Worm (Caenorhabditis elegans) whole organism, young adult: ENCODE results near the gene W08F4.1.

Experiments used
- F37B4.10 ChIP-seq: fragments of 200-800 bp; sonication (Bioruptor generic); IDR thresholded peaks from 2 replicates; pipeline ENCODE4 v1.3.6; 2022; ENCODE audit warnings: missing genetic modification characterization, missing compliant biosample characterization
- F55B11.4 ChIP-seq: sonication (generic microtip); optimal IDR thresholded peaks from 2 replicates; lab custom pipeline; 2016; ENCODE audit warnings: missing compliant biosample characterization, missing genetic modification characterization, borderline replicate concordance; ENCODE audit not compliant: insufficient read depth
- F57C9.4 ChIP-seq: sonication (generic microtip); optimal IDR thresholded peaks from 2 replicates; lab custom pipeline; 2017; ENCODE audit warnings: mild to moderate bottlenecking, missing genetic modification characterization, missing compliant biosample characterization
- K12H6.12 ChIP-seq: fragments of 200-800 bp; sonication (Bioruptor generic); optimal IDR thresholded peaks from 2 replicates; lab custom pipeline; 2018; ENCODE audit warnings: mild to moderate bottlenecking, missing genetic modification characterization, missing compliant biosample characterization
- T07F8.4 ChIP-seq: sonication (generic microtip); optimal IDR thresholded peaks from 2 replicates; lab custom pipeline; 2016; ENCODE audit warnings: mild to moderate bottlenecking, missing genetic modification characterization, moderate library complexity, missing compliant biosample characterization
- Y53F4B.3 ChIP-seq: fragments of 200-800 bp; sonication (Bioruptor generic); IDR thresholded peaks from 2 replicates; pipeline ENCODE4 v1.3.6; 2022; ENCODE audit warnings: missing genetic modification reagents, missing genetic modification characterization, missing compliant biosample characterization
- Y95B8A.8 ChIP-seq: fragments of 200-800 bp; sonication (Bioruptor generic); IDR thresholded peaks from 2 replicates; pipeline ENCODE4 v1.3.6; 2022; ENCODE audit warnings: missing genetic modification reagents, missing genetic modification characterization, missing compliant biosample characterization
- ZK185.1 ChIP-seq: sonication (generic microtip); optimal IDR thresholded peaks from 2 replicates; lab custom pipeline; 2016; ENCODE audit warnings: mild to moderate bottlenecking, missing genetic modification characterization, missing compliant biosample characterization; ENCODE audit not compliant: poor library complexity, severe bottlenecking
- ama-1 ChIP-seq, 3 experiments: fragments of 150-350 bp in 1 of 3; sonication (generic microtip) in 2 of 3; optimal IDR thresholded peaks; 2 replicates each; lab custom pipeline; 2014 to 2018; ENCODE audit warnings: missing biosample characterization in 2 of 3, missing genetic modification characterization in 2 of 3, missing genetic modification reagents in 2 of 3
- atf-7 ChIP-seq: sonication (generic microtip); optimal IDR thresholded peaks from 2 replicates; lab custom pipeline; 2017; ENCODE audit warnings: mild to moderate bottlenecking, missing genetic modification characterization, missing compliant biosample characterization
- attf-5 ChIP-seq: fragments of 200-800 bp; sonication (Bioruptor generic); optimal IDR thresholded peaks from 2 replicates; lab custom pipeline; 2018; ENCODE audit warnings: mild to moderate bottlenecking, missing genetic modification characterization, missing compliant biosample characterization
- cebp-2 ChIP-seq: fragments of 200-800 bp; sonication (Bioruptor generic); IDR thresholded peaks from 2 replicates; pipeline ENCODE4 v1.3.6; 2022; ENCODE audit warnings: missing genetic modification characterization, missing compliant biosample characterization
- ceh-100 ChIP-seq: fragments of 200-800 bp; sonication (Bioruptor generic); IDR thresholded peaks from 2 replicates; pipeline ENCODE4 v1.3.6; 2022; ENCODE audit warnings: missing genetic modification reagents, missing genetic modification characterization, missing compliant biosample characterization
- dpff-1 ChIP-seq: sonication (generic microtip); optimal IDR thresholded peaks from 2 replicates; lab custom pipeline; 2017; ENCODE audit warnings: mild to moderate bottlenecking, missing genetic modification characterization, missing compliant biosample characterization
- egl-44 ChIP-seq: fragments of 200-800 bp; sonication (Bioruptor generic); IDR thresholded peaks from 2 replicates; pipeline ENCODE4 v1.3.6; 2022; ENCODE audit warnings: missing genetic modification reagents, missing genetic modification characterization, missing compliant biosample characterization
- egrh-3 ChIP-seq: fragments of 200-800 bp; sonication (Bioruptor generic); IDR thresholded peaks from 2 replicates; pipeline ENCODE4 v1.3.6; 2022; ENCODE audit warnings: missing genetic modification reagents, missing genetic modification characterization, missing compliant biosample characterization
- him-1 ChIP-seq: sonication (generic microtip); optimal IDR thresholded peaks from 2 replicates; lab custom pipeline; 2016; ENCODE audit warnings: missing genotype, missing genetic modification reagents, missing genetic modification characterization, missing compliant biosample characterization
- hlh-26 ChIP-seq: fragments of 200-800 bp; sonication (Bioruptor generic); conservative IDR thresholded peaks from 2 replicates; pipeline ENCODE4 v1.3.6; 2022; ENCODE audit warnings: missing genetic modification reagents, missing genetic modification characterization, missing compliant biosample characterization
- hmg-1.2 ChIP-seq: fragments of 200-800 bp; sonication (Bioruptor generic); IDR thresholded peaks from 2 replicates; pipeline ENCODE4 v1.3.6; 2022; ENCODE audit warnings: missing genetic modification reagents, missing genetic modification characterization, missing compliant biosample characterization
- hmg-20 ChIP-seq: fragments of 200-800 bp; sonication (Bioruptor generic); IDR thresholded peaks from 2 replicates; pipeline ENCODE4 v1.3.6; 2022; ENCODE audit warnings: missing genetic modification reagents, missing genetic modification characterization, missing compliant biosample characterization
- hsf-1 ChIP-seq: fragments of 200-800 bp; sonication (Bioruptor generic); IDR thresholded peaks from 2 replicates; pipeline ENCODE4 v1.3.6; 2022; ENCODE audit warnings: missing genetic modification reagents, missing genetic modification characterization, missing compliant biosample characterization
- lin-26 ChIP-seq: fragments of 200-800 bp; sonication (Bioruptor generic); IDR thresholded peaks from 2 replicates; pipeline ENCODE4 v1.3.6; 2022; ENCODE audit warnings: missing genetic modification reagents, missing genetic modification characterization, missing compliant biosample characterization
- lin-35 ChIP-seq, 3 experiments: fragments of 150-350 bp in 2 of 3; sonication (generic microtip) in 1 of 3; optimal IDR thresholded peaks; 2 replicates each; lab custom pipeline; 2014 to 2018; ENCODE audit warnings: missing biosample characterization in 3 of 3, missing genetic modification characterization in 3 of 3, missing genetic modification reagents in 3 of 3
- lin-40 ChIP-seq: sonication (generic microtip); optimal IDR thresholded peaks from 2 replicates; lab custom pipeline; 2016; ENCODE audit warnings: missing genetic modification characterization, mild to moderate bottlenecking, missing compliant biosample characterization, missing genotype, missing genetic modification reagents
- lsl-1 ChIP-seq: fragments of 200-800 bp; sonication (Bioruptor generic); optimal IDR thresholded peaks from 2 replicates; lab custom pipeline; 2018; ENCODE audit warnings: mild to moderate bottlenecking, missing genetic modification characterization, moderate library complexity, missing compliant biosample characterization
- mcd-1 ChIP-seq: fragments of 200-800 bp; sonication (Bioruptor generic); IDR thresholded peaks from 2 replicates; pipeline ENCODE4 v1.3.6; 2022; ENCODE audit warnings: missing genetic modification reagents, missing genetic modification characterization, missing compliant biosample characterization
- mel-28 ChIP-seq: sonication (generic microtip); optimal IDR thresholded peaks from 2 replicates; lab custom pipeline; 2016; ENCODE audit warnings: borderline replicate concordance, mild to moderate bottlenecking, missing genetic modification characterization, missing compliant biosample characterization
- mes-4 ChIP-seq: sonication (generic microtip); optimal IDR thresholded peaks from 2 replicates; lab custom pipeline; 2016; ENCODE audit warnings: missing genotype, missing genetic modification characterization, missing compliant biosample characterization
- nfya-1 ChIP-seq: sonication (generic microtip); optimal IDR thresholded peaks from 2 replicates; lab custom pipeline; 2017; ENCODE audit warnings: antibody characterized with exemption, missing compliant biosample characterization, missing genetic modification characterization, borderline replicate concordance; ENCODE audit not compliant: insufficient read depth
- nfya-2 ChIP-seq: fragments of 200-800 bp; sonication (Bioruptor generic); IDR thresholded peaks from 2 replicates; pipeline ENCODE4 v1.3.6; 2022; ENCODE audit warnings: missing genetic modification reagents, missing genetic modification characterization, missing compliant biosample characterization
- nhr-27 ChIP-seq: fragments of 200-800 bp; sonication (Bioruptor generic); optimal IDR thresholded peaks from 2 replicates; lab custom pipeline; 2018; ENCODE audit warnings: mild to moderate bottlenecking, missing genetic modification characterization, moderate library complexity, missing compliant biosample characterization
- pha-4 ChIP-seq: fragments of 150-350 bp; sonication (generic microtip); optimal IDR thresholded peaks from 2 replicates; lab custom pipeline; 2014; ENCODE audit warnings: missing biosample characterization, missing genetic modification reagents, missing genetic modification characterization
- rcor-1 ChIP-seq: fragments of 200-800 bp; sonication (Bioruptor generic); IDR thresholded peaks from 2 replicates; pipeline ENCODE4 v1.3.6; 2022; ENCODE audit warnings: missing genetic modification reagents, missing genetic modification characterization, missing compliant biosample characterization
- rec-8 ChIP-seq, 2 experiments: sonication (generic microtip); optimal IDR thresholded peaks; 2 replicates each; lab custom pipeline; 2016; ENCODE audit warnings: mild to moderate bottlenecking in 2 of 2, missing genetic modification characterization in 2 of 2, missing genetic modification reagents in 2 of 2, missing genotype in 2 of 2, missing biosample characterization in 1 of 2, missing compliant biosample characterization in 1 of 2, moderate library complexity in 1 of 2
- snpc-4 ChIP-seq, 5 experiments: fragments of 150-350 bp in 1 of 5; sonication (generic microtip) in 4 of 5; optimal IDR thresholded peaks; 2 replicates each; lab custom pipeline; 2014 to 2018; ENCODE audit warnings: missing genetic modification characterization in 5 of 5, missing biosample characterization in 3 of 5, antibody characterized with exemption in 2 of 5, mild to moderate bottlenecking in 2 of 5, missing compliant biosample characterization in 2 of 5, missing genotype in 2 of 5, moderate library complexity in 2 of 5, missing genetic modification reagents in 1 of 5
- sptf-2 ChIP-seq: fragments of 200-800 bp; sonication (Bioruptor generic); optimal IDR thresholded peaks from 2 replicates; lab custom pipeline; 2018; ENCODE audit warnings: mild to moderate bottlenecking, missing genetic modification characterization, missing compliant biosample characterization
- tbx-9 ChIP-seq: sonication (generic microtip); optimal IDR thresholded peaks from 2 replicates; lab custom pipeline; 2016; ENCODE audit warnings: borderline replicate concordance, missing genetic modification characterization, inconsistent platforms, missing compliant biosample characterization
- unc-130 ChIP-seq: sonication (generic microtip); optimal IDR thresholded peaks from 2 replicates; lab custom pipeline; 2016; ENCODE audit warnings: missing genetic modification reagents, missing genetic modification characterization, missing compliant biosample characterization
- xnd-1 ChIP-seq: sonication (generic microtip); optimal IDR thresholded peaks from 2 replicates; lab custom pipeline; 2016; ENCODE audit warnings: missing genotype, missing genetic modification reagents, missing genetic modification characterization, missing compliant biosample characterization
- zfh-2 ChIP-seq: fragments of 200-800 bp; sonication (Bioruptor generic); conservative IDR thresholded peaks from 2 replicates; pipeline ENCODE4 v1.3.6; 2022; ENCODE audit warnings: missing genetic modification reagents, missing genetic modification characterization, missing compliant biosample characterization
- ztf-22 ChIP-seq: fragments of 200-800 bp; sonication (Bioruptor generic); optimal IDR thresholded peaks from 2 replicates; lab custom pipeline; 2018; ENCODE audit warnings: mild to moderate bottlenecking, missing genetic modification characterization, moderate library complexity, missing compliant biosample characterization
- ztf-3 ChIP-seq: fragments of 200-800 bp; sonication (Bioruptor generic); optimal IDR thresholded peaks from 2 replicates; lab custom pipeline; 2018; ENCODE audit warnings: mild to moderate bottlenecking, missing genetic modification characterization, missing compliant biosample characterization

The W08F4.1 gene

DNA sequence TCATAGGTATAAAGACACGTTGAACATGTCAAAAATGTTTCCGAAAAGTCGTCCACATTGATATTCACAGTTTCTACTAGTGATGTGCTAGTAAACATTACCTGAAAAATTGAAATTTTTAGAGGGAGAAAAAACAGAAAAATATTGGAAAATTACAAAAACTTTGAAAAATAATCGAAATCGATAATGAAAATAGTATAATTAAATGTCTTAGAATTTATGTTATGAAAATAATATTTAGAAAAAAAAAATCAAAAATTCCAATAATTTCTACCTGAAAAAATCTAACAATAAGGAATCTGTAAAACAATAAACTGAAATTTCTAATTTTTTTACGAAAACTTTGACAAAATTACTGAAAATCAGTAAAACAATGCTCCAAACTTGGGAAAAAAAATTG lies 8.7 kb downstream of the W08F4.1 start, which contains the start of gene nhl-3:
nhl-3 (minus strand) TSS at position 101 of the 400 bp plus-strand sequence.
- TF ChIP-seq him-1 (tag; lab: Kevin White, UChicago) (no peak), sptf-2 (GFP tag; lab: Kevin White, UChicago) (no peak), egl-44 (GFP tag; lab: Robert Waterston, UW) (no peak), rec-8 (tag; optimal IDR thresholded peaks at IDR 0.05; lab: Kevin White, UChicago) (no peak)

ce11 chrII:602969-603368 lies 9.6 kb downstream of the W08F4.1 start:
- no peak for TF ChIP-seq unc-130
- no peak for TF ChIP-seq atf-7
- no peak for TF ChIP-seq mes-4
- TF ChIP-seq egrh-3 = no peak
- TF ChIP-seq T07F8.4 (tag; lab: Kevin White, UChicago) = no peak
- no peak for TF ChIP-seq lin-26 (GFP tag; lab: Robert Waterston, UW)
- no peak for TF ChIP-seq sptf-2 (GFP tag; lab: Kevin White, UChicago)
- no peak for TF ChIP-seq pha-4 (tag; lab: Kevin White, UChicago)
- no peak for TF ChIP-seq dpff-1 (tag; lab: Kevin White, UChicago)
- TF ChIP-seq attf-5 (GFP tag; lab: Kevin White, UChicago) = peak; percentile 40
- TF ChIP-seq lin-40 = peak; percentile 7
- TF ChIP-seq xnd-1 (tag; lab: Kevin White, UChicago) = no peak
- no peak for TF ChIP-seq cebp-2 (GFP tag; lab: Robert Waterston, UW)
- TF ChIP-seq hmg-20 (GFP tag; lab: Robert Waterston, UW) = no peak
- no peak for TF ChIP-seq Y53F4B.3 (GFP tag; lab: Robert Waterston, UW)
- peak; percentile 61; the same call in 1 of the 2 replicates for TF ChIP-seq hmg-1.2 (GFP tag; lab: Robert Waterston, UW)
- TF ChIP-seq tbx-9 = no peak
- no peak for TF ChIP-seq mcd-1
- peak in 1 of 3 experiments; percentile 8 for TF ChIP-seq lin-35 (GFP tag; optimal IDR thresholded peaks at IDR 0.05; lab: Kevin White, UChicago)
- TF ChIP-seq ceh-100 (GFP tag; lab: Robert Waterston, UW) = no peak
- no peak for TF ChIP-seq hlh-26
- TF ChIP-seq K12H6.12 (tag; lab: Kevin White, UChicago) = no peak
- TF ChIP-seq snpc-4 (GFP tag; optimal IDR thresholded peaks at IDR 0.05; lab: Kevin White, UChicago) = no peak
- peak in 1 of 4 experiments; percentile 23 for TF ChIP-seq snpc-4 (tag; optimal IDR thresholded peaks at IDR 0.05; lab: Kevin White, UChicago)

- no peak for TF ChIP-seq F37B4.10 (GFP tag; lab: Robert Waterston, UW)
- TF ChIP-seq hmg-1.2 (GFP tag; lab: Robert Waterston, UW) = no peak
- TF ChIP-seq F55B11.4 (tag; lab: Kevin White, UChicago) = no peak
- no peak for TF ChIP-seq rcor-1 (GFP tag; lab: Robert Waterston, UW)
- no peak for TF ChIP-seq sptf-2 (GFP tag; lab: Kevin White, UChicago)
- no peak for TF ChIP-seq Y95B8A.8 (GFP tag; lab: Robert Waterston, UW)
- TF ChIP-seq, all 124 proteins: peak for 0
Measured at ce11 chrII:605267-605666, 11.9 kb downstream of the W08F4.1 start, which contains the start of gene W04H10.2. Gene W04H10.2, plus strand, starts transcription at chrII:605567.

ce11 chrII:606033-606432 lies 12.7 kb downstream of the W08F4.1 start, which contains the start of gene W04H10.5:
Gene W04H10.5, plus strand, starts transcription at chrII:606333.
- no peak for TF ChIP-seq mel-28 (tag; lab: Kevin White, UChicago)
- no peak for TF ChIP-seq nhr-27
- no peak for TF ChIP-seq mcd-1
- no peak for TF ChIP-seq ZK185.1 (tag; lab: Kevin White, UChicago)
- no peak for TF ChIP-seq nfya-1 (tag; lab: Kevin White, UChicago)
- no peak for TF ChIP-seq ztf-22
- TF ChIP-seq F57C9.4 = no peak
- no peak for TF ChIP-seq ama-1 (optimal IDR thresholded peaks at IDR 0.05; lab: Kevin White, UChicago)
- no peak for TF ChIP-seq ama-1 (GFP tag; optimal IDR thresholded peaks at IDR 0.05; lab: Kevin White, UChicago)
- TF ChIP-seq nfya-2 (GFP tag; lab: Robert Waterston, UW) = no peak
- no peak for TF ChIP-seq snpc-4 (GFP tag; optimal IDR thresholded peaks at IDR 0.05; lab: Kevin White, UChicago)
- TF ChIP-seq snpc-4 (tag; optimal IDR thresholded peaks at IDR 0.05; lab: Kevin White, UChicago) = no peak
- TF ChIP-seq ztf-3 (GFP tag; lab: Kevin White, UChicago) = no peak
- TF ChIP-seq zfh-2 (GFP tag; lab: Robert Waterston, UW) = no peak
- TF ChIP-seq xnd-1 (tag; lab: Kevin White, UChicago) = no peak
- TF ChIP-seq lsl-1 (GFP tag; lab: Kevin White, UChicago) = no peak
- TF ChIP-seq F55B11.4 (tag; lab: Kevin White, UChicago) = no peak
- no peak for TF ChIP-seq hsf-1
